In genomic region chrX:10596420-10596907, ce11 we compare ENCODE assay signal across 2 worm cellular contexts.
TF ChIP-seq lines count a peak whose summit lies in the region.

No protein-coding gene starts in this region.

TF ChIP-seq in whole organism, L1 larva, 84 proteins besides CTCF, POLR2A, EP300 and RAD21 (continued from another document):
- TF ChIP-seq ets-5 (GFP tag; IDR thresholded peaks at IDR 0.05; lab: Robert Waterston, UW) (no peak), hlh-4 (tag; optimal IDR thresholded peaks at IDR 0.05; lab: Kevin White, UChicago) (no peak), unc-30 (tag; optimal IDR thresholded peaks at IDR 0.05; lab: Kevin White, UChicago) (no peak), nhr-19 (GFP tag; conservative IDR thresholded peaks at IDR 0.05; lab: Robert Waterston, UW) (no peak), nhr-85 (tag; lab: Kevin White, UChicago) (peak; percentile 80), Y116A8C.19 (tag; optimal IDR thresholded peaks at IDR 0.05; lab: Kevin White, UChicago; ENCODE audit: borderline replicate concordance) (no peak), hlh-17 (GFP tag; optimal IDR thresholded peaks at IDR 0.05; lab: Kevin White, UChicago; ENCODE audit: borderline replicate concordance) (no peak), ama-1 (optimal IDR thresholded peaks at IDR 0.05; lab: Kevin White, UChicago) (no peak), dpl-1 (GFP tag; optimal IDR thresholded peaks at IDR 0.05; lab: Kevin White, UChicago) (no peak), rnt-1 (tag; optimal IDR thresholded peaks at IDR 0.05; lab: Kevin White, UChicago) (no peak), efl-1 (optimal IDR thresholded peaks at IDR 0.05; lab: Kevin White, UChicago) (no peak), efl-1 (GFP tag; optimal IDR thresholded peaks at IDR 0.05 in 1 of 2; lab: Kevin White, UChicago) (no peak), nhr-20 (tag; optimal IDR thresholded peaks at IDR 0.05; lab: Kevin White, UChicago) (peak; percentile 9), elt-2 (tag; optimal IDR thresholded peaks at IDR 0.05; lab: Kevin White, UChicago) (no peak), sptf-1 (tag; optimal IDR thresholded peaks at IDR 0.05; lab: Kevin White, UChicago) (no peak), lin-39 (tag; optimal IDR thresholded peaks at IDR 0.05; lab: Kevin White, UChicago) (no peak), C34B4.2 (tag; optimal IDR thresholded peaks at IDR 0.05; lab: Kevin White, UChicago) (no peak), lir-3 (tag; optimal IDR thresholded peaks at IDR 0.05; lab: Kevin White, UChicago; ENCODE audit: poor library complexity) (no peak), grh-1 (GFP tag; IDR thresholded peaks at IDR 0.05; lab: Robert Waterston, UW) (no peak)

TF ChIP-seq in whole organism, late embryonic, 69 proteins besides CTCF, POLR2A, EP300 and RAD21 (continued from another document):
- peak; percentile 7 for TF ChIP-seq nhr-232 (tag; optimal IDR thresholded peaks at IDR 0.05; lab: Kevin White, UChicago)
- no peak for TF ChIP-seq ttx-3 (tag; optimal IDR thresholded peaks at IDR 0.05; lab: Kevin White, UChicago)
- TF ChIP-seq ref-2 (tag; optimal IDR thresholded peaks at IDR 0.05; lab: Kevin White, UChicago) = peak; percentile 47
- no peak for TF ChIP-seq elt-2 (tag; optimal IDR thresholded peaks at IDR 0.05; lab: Kevin White, UChicago)
- peak; percentile 8 for TF ChIP-seq C08G9.2 (tag; optimal IDR thresholded peaks at IDR 0.05; lab: Kevin White, UChicago)
- TF ChIP-seq ceh-30 (tag; optimal IDR thresholded peaks at IDR 0.05; lab: Kevin White, UChicago) = no peak
- TF ChIP-seq ahr-1 (tag; optimal IDR thresholded peaks at IDR 0.05; lab: Kevin White, UChicago) = no peak
- TF ChIP-seq pqm-1 (tag; optimal IDR thresholded peaks at IDR 0.05; lab: Kevin White, UChicago) = no peak
